Worm (Caenorhabditis elegans) whole organism, L1 larva: Measurements from ENCODE around the gene Y97E10AR.8.
A peak's percentile ranks its signal among the peaks of the same experiment; 100 is the strongest.

Experiments used
- C16A3.4 ChIP-seq: fragments of 150-350 bp; optimal IDR thresholded peaks from 2 replicates; lab custom pipeline; 2014; ENCODE audit warnings: missing biosample characterization, missing genetic modification characterization
- C34B4.2 ChIP-seq: sonication (generic microtip); optimal IDR thresholded peaks from 2 replicates; lab custom pipeline; 2017; ENCODE audit warnings: mild to moderate bottlenecking, missing genetic modification characterization, missing compliant biosample characterization
- F16B12.6 ChIP-seq: fragments of 150-350 bp; optimal IDR thresholded peaks from 2 replicates; lab custom pipeline; 2014; ENCODE audit warnings: missing biosample characterization, missing genetic modification characterization
- Y116A8C.19 ChIP-seq: sonication (generic microtip); optimal IDR thresholded peaks from 2 replicates; lab custom pipeline; 2016; ENCODE audit warnings: missing compliant biosample characterization, missing genetic modification characterization, borderline replicate concordance
- aha-1 ChIP-seq: fragments of 150-350 bp; optimal IDR thresholded peaks from 2 replicates; lab custom pipeline; 2014; ENCODE audit warnings: missing biosample characterization, missing genetic modification characterization
- alr-1 ChIP-seq: fragments of 200-800 bp; sonication (Bioruptor generic); optimal IDR thresholded peaks from 2 replicates; lab custom pipeline; 2018; ENCODE audit warnings: borderline replicate concordance, mild to moderate bottlenecking, missing genetic modification characterization, missing compliant biosample characterization
- blmp-1 ChIP-seq: fragments of 150-350 bp; optimal IDR thresholded peaks from 2 replicates; lab custom pipeline; 2014; ENCODE audit warnings: missing biosample characterization, missing genetic modification characterization
- ceh-63 ChIP-seq: fragments of 200-800 bp; sonication (Bioruptor generic); optimal IDR thresholded peaks from 2 replicates; lab custom pipeline; 2018; ENCODE audit warnings: mild to moderate bottlenecking, missing genetic modification characterization, missing compliant biosample characterization
- ceh-82 ChIP-seq, 3 experiments: fragments of 150-350 bp in 1 of 3; sonication (generic microtip) in 2 of 3; optimal IDR thresholded peaks; 2 replicates each; lab custom pipeline; 2014 to 2017; ENCODE audit warnings: missing biosample characterization in 3 of 3, missing genetic modification characterization in 3 of 3
- dpl-1 ChIP-seq, 3 experiments: fragments of 150-350 bp in 2 of 3; sonication (generic microtip) in 1 of 3; optimal IDR thresholded peaks; 2 replicates each; lab custom pipeline; 2014 to 2017; ENCODE audit warnings: missing biosample characterization in 3 of 3, missing genetic modification characterization in 3 of 3, missing genetic modification reagents in 3 of 3
- dsc-1 ChIP-seq: sonication (generic microtip); optimal IDR thresholded peaks from 2 replicates; lab custom pipeline; 2016; ENCODE audit warnings: mild to moderate bottlenecking, missing genetic modification characterization, missing compliant biosample characterization
- elt-2 ChIP-seq: sonication (generic microtip); optimal IDR thresholded peaks from 2 replicates; lab custom pipeline; 2016; ENCODE audit warnings: missing genetic modification characterization, mild to moderate bottlenecking, inconsistent platforms, missing compliant biosample characterization, missing genetic modification reagents
- ets-5 ChIP-seq: fragments of 200-800 bp; sonication (Bioruptor generic); IDR thresholded peaks from 2 replicates; pipeline ENCODE4 v1.3.6; 2022; ENCODE audit warnings: missing genetic modification characterization, missing compliant biosample characterization
- fkh-10 ChIP-seq: sonication (generic microtip); optimal IDR thresholded peaks from 2 replicates; lab custom pipeline; 2017; ENCODE audit warnings: missing biosample characterization, missing genetic modification reagents, missing genetic modification characterization
- fkh-8 ChIP-seq: sonication (generic microtip); optimal IDR thresholded peaks from 2 replicates; lab custom pipeline; 2016; ENCODE audit warnings: mild to moderate bottlenecking, missing genetic modification characterization, missing compliant biosample characterization
- hpl-2 ChIP-seq: fragments of 150-350 bp; optimal IDR thresholded peaks from 2 replicates; lab custom pipeline; 2014; ENCODE audit warnings: missing biosample characterization, missing genetic modification reagents, missing genetic modification characterization
- isw-1 ChIP-seq: fragments of 200-800 bp; sonication (Bioruptor generic); IDR thresholded peaks from 2 replicates; pipeline ENCODE4 v1.3.6; 2022; ENCODE audit warnings: missing genetic modification characterization, missing compliant biosample characterization
- jun-1 ChIP-seq: fragments of 150-350 bp; optimal IDR thresholded peaks from 2 replicates; lab custom pipeline; 2014; ENCODE audit warnings: missing biosample characterization, missing genetic modification reagents, missing genetic modification characterization
- lin-13 ChIP-seq: fragments of 150-350 bp; optimal IDR thresholded peaks from 2 replicates; lab custom pipeline; 2014; ENCODE audit warnings: missing biosample characterization, missing genetic modification reagents, missing genetic modification characterization
- lin-14 ChIP-seq: fragments of 200-800 bp; sonication (Bioruptor generic); optimal IDR thresholded peaks from 2 replicates; lab custom pipeline; 2018; ENCODE audit warnings: mild to moderate bottlenecking, missing genetic modification characterization, moderate library complexity, missing compliant biosample characterization
- lir-3 ChIP-seq: sonication (generic microtip); optimal IDR thresholded peaks from 2 replicates; lab custom pipeline; 2016; ENCODE audit warnings: mild to moderate bottlenecking, missing genetic modification characterization, moderate library complexity, missing compliant biosample characterization; ENCODE audit not compliant: poor library complexity
- lsy-2 ChIP-seq, 2 experiments: fragments of 150-350 bp; optimal IDR thresholded peaks; 2 replicates each; lab custom pipeline; 2014; ENCODE audit warnings: missing biosample characterization in 2 of 2, missing genetic modification characterization in 2 of 2
- mab-9 ChIP-seq: fragments of 200-800 bp; sonication (Bioruptor generic); IDR thresholded peaks from 2 replicates; pipeline ENCODE4 v1.3.6; 2022; ENCODE audit warnings: missing genetic modification reagents, missing genetic modification characterization, missing compliant biosample characterization
- mdl-1 ChIP-seq, 2 experiments: fragments of 150-350 bp; optimal IDR thresholded peaks; 2 replicates each; lab custom pipeline; 2014 to 2017; ENCODE audit warnings: missing biosample characterization in 2 of 2, missing genetic modification characterization in 2 of 2, inconsistent platforms in 1 of 2
- nhr-12 ChIP-seq: sonication (generic microtip); optimal IDR thresholded peaks from 2 replicates; lab custom pipeline; 2017; ENCODE audit warnings: missing biosample characterization, missing genetic modification characterization
- nhr-20 ChIP-seq: sonication (generic microtip); optimal IDR thresholded peaks from 2 replicates; lab custom pipeline; 2016; ENCODE audit warnings: mild to moderate bottlenecking, missing genetic modification characterization, missing compliant biosample characterization
- nhr-237 ChIP-seq: fragments of 150-350 bp; optimal IDR thresholded peaks from 2 replicates; lab custom pipeline; 2014; ENCODE audit warnings: missing biosample characterization, missing genetic modification characterization
- nhr-85 ChIP-seq: sonication (generic microtip); peaks from one replicate; lab custom pipeline; 2016; ENCODE audit warnings: missing genetic modification characterization, inconsistent platforms, missing compliant biosample characterization
- pag-3 ChIP-seq: sonication (generic microtip); optimal IDR thresholded peaks from 2 replicates; lab custom pipeline; 2017; ENCODE audit warnings: missing genetic modification characterization, mild to moderate bottlenecking, missing compliant biosample characterization, antibody characterized with exemption, borderline replicate concordance; ENCODE audit not compliant: insufficient read depth
- skn-1 ChIP-seq: fragments of 150-350 bp; optimal IDR thresholded peaks from 2 replicates; lab custom pipeline; 2014; ENCODE audit warnings: missing biosample characterization, missing genetic modification characterization
- snpc-4 ChIP-seq: fragments of 150-350 bp; optimal IDR thresholded peaks from 2 replicates; lab custom pipeline; 2014; ENCODE audit warnings: missing biosample characterization, missing genetic modification characterization
- sox-4 ChIP-seq: sonication (generic microtip); optimal IDR thresholded peaks from 2 replicates; lab custom pipeline; 2016; ENCODE audit warnings: missing genetic modification characterization, missing compliant biosample characterization
- swsn-7 ChIP-seq: sonication (generic microtip); optimal IDR thresholded peaks from 2 replicates; lab custom pipeline; 2016; ENCODE audit warnings: missing genetic modification characterization, missing compliant biosample characterization
- unc-30 ChIP-seq: sonication (generic microtip); optimal IDR thresholded peaks from 2 replicates; lab custom pipeline; 2017; ENCODE audit warnings: missing biosample characterization, missing genetic modification characterization
- unc-86 ChIP-seq: sonication (generic microtip); optimal IDR thresholded peaks from 2 replicates; lab custom pipeline; 2016; ENCODE audit warnings: missing genetic modification characterization, missing compliant biosample characterization
- xbp-1 ChIP-seq: sonication (generic microtip); optimal IDR thresholded peaks from 2 replicates; lab custom pipeline; 2016; ENCODE audit warnings: missing genetic modification characterization, missing compliant biosample characterization
- ztf-4 ChIP-seq: fragments of 150-350 bp; optimal IDR thresholded peaks from 2 replicates; lab custom pipeline; 2014; ENCODE audit warnings: missing biosample characterization, missing genetic modification characterization

The Y97E10AR.8 gene

DNA sequence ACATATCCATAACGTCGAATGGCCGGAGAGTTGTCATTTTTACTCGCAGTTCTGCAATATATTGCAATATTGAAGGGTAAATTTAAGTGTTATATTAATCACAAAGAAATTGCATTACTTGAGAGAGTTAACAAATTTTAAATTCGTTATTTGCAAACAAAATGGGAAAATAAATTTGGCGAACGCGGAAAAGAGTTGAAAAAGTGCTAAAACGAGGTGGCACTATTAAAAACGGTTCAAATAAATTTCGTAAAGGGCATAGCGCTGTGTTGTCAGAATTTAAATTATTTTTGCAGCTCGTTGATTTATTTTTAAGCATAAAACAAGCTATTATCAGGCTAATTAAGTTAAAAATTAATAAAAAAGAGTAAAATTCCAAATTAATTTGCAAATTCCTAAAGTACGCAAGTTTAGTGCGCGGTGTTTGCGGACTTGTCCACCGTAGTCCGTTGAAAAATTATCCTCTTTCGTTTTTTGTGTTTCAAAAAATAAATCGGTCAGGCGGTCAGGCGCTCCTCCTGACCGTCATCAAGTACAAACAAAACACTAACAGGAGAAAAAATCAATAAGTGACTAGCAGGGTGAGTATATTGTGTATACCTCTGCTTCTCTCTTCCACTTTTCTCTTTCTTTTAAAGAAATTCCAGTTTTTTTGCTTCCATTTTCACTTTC, 21.6 kb upstream of the Y97E10AR.8 start, which contains the start of the genes natb-1 and abhd-12 (continued):
- TF ChIP-seq lir-3 (tag; lab: Kevin White, UChicago) (no peak), swsn-7 (tag; lab: Kevin White, UChicago) (peak; percentile 27), lsy-2 (tag; optimal IDR thresholded peaks at IDR 0.05; lab: Kevin White, UChicago) (peak; percentile 92 to 98), blmp-1 (tag; lab: Kevin White, UChicago) (peak; percentile 64), skn-1 (peak; percentile 31), xbp-1 (tag; lab: Kevin White, UChicago) (peak; percentile 38), mdl-1 (tag; optimal IDR thresholded peaks at IDR 0.05; lab: Kevin White, UChicago) (peak in 1 of 2 experiments; percentile 52), snpc-4 (no peak), F16B12.6 (tag; lab: Kevin White, UChicago) (peak; percentile 89), dpl-1 (GFP tag; optimal IDR thresholded peaks at IDR 0.05; lab: Kevin White, UChicago) (peak; percentile 20 to 60 (median 55)), sox-4 (tag; lab: Kevin White, UChicago) (no peak), nhr-85 (tag; lab: Kevin White, UChicago) (peak; percentile 69), lin-13 (GFP tag; lab: Kevin White, UChicago) (no peak)

DNA sequence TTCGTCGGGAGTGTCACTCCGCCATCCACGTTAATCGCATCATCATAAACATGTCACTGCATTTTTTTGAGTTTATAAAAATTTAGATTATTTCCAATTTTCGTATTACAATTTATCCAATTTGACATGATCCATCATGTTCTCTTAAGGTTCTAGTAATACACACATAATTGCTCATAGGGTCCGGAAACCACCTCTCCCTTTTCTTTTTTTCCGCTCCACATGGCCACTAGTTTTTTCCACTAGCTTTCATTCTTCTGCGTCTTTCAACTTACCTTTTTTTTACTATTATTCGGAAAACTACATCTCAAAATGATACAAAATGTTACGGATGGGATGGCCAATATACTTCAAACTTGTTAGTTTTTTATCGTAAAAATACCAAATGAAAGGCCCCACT, 19.2 kb upstream of the Y97E10AR.8 start, which contains the start of gene Y97E10AL.1:
Y97E10AL.1 (plus strand) TSS at position 301 of the 400 bp plus-strand sequence.
- no peak for TF ChIP-seq ceh-82 (tag; optimal IDR thresholded peaks at IDR 0.05; lab: Kevin White, UChicago)
- TF ChIP-seq hpl-2: no peak
- no peak for TF ChIP-seq dsc-1
- TF ChIP-seq nhr-20 (tag; lab: Kevin White, UChicago): no peak
- no peak for TF ChIP-seq aha-1

DNA sequence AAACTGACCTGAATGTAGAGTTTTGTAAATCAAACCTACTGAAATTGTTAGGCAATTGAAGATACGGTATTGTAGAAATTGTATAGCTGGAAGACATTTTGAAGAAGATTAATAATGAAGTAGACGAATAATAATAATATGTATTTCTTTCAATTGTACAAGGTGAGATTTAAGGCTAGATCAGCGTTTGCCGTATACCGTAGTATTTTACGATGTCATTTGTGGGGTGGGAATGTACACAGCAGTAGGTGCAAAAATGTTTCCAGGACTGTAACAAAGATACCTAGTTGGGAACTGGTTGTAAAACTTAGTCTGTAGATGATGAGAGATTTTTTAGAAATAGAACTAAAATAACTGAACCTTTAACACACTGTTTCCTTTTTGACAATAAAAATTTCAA, 10.5 kb upstream of the Y97E10AR.8 start, which contains the start of gene ceh-76:
ceh-76 (minus strand) TSS at position 101 of the 400 bp plus-strand sequence.
- TF ChIP-seq Y116A8C.19 (tag; lab: Kevin White, UChicago) (no peak), C16A3.4 (tag; lab: Kevin White, UChicago) (no peak), pag-3 (tag; lab: Kevin White, UChicago) (no peak), unc-86 (tag; lab: Kevin White, UChicago) (no peak), mab-9 (GFP tag; lab: Robert Waterston, UW) (no peak), ceh-63 (GFP tag; lab: Kevin White, UChicago) (no peak), nhr-237 (tag; lab: Kevin White, UChicago) (no peak), alr-1 (tag; lab: Kevin White, UChicago) (no peak), fkh-8 (no peak), ets-5 (no peak), swsn-7 (tag; lab: Kevin White, UChicago) (no peak), jun-1 (tag; lab: Kevin White, UChicago) (no peak), elt-2 (tag; lab: Kevin White, UChicago) (no peak)

DNA sequence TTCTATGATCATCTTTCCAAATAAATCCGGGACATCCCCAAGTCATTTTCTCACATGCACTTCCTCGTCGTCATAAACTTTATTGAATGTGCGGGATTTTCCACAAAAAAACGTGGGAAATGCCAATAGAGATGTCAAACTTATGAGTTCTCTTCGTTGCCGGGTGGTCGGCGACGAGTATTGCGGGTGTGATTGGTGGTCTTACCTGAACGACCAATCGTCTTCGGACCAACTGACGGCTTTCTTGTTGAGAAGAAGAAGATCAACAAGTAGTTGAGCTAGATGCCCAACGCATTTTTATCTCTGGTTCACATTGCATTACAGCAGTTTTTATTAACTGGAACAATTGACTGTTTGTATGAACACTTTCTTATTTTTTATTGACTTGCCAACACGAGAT, 9.9 kb upstream of the Y97E10AR.8 start:
- TF ChIP-seq fkh-10 (GFP tag; lab: Kevin White, UChicago): no peak
- no peak for TF ChIP-seq C34B4.2 (tag; lab: Kevin White, UChicago)
- no peak for TF ChIP-seq unc-30 (tag; lab: Kevin White, UChicago)
- TF ChIP-seq nhr-12 (tag; lab: Kevin White, UChicago): no peak
- no peak for TF ChIP-seq ztf-4 (tag; lab: Kevin White, UChicago)
- no peak for TF ChIP-seq dsc-1
- no peak for TF ChIP-seq isw-1 (GFP tag; lab: Robert Waterston, UW)
- no peak for TF ChIP-seq Y116A8C.19 (tag; lab: Kevin White, UChicago)
- no peak for TF ChIP-seq lin-14 (GFP tag; lab: Kevin White, UChicago)
